Worm (Caenorhabditis elegans) whole organism, midembryonic: ENCODE results near the gene cpsf-1.

ENCODE experiments used
- T22C8.4 ChIP-seq: fragments of 200-800 bp; sonication (Bioruptor generic); IDR thresholded peaks from 2 replicates; pipeline ENCODE4 v1.3.6; 2022; ENCODE audit warnings: missing genetic modification characterization, missing compliant biosample characterization
- cog-1 ChIP-seq: sonication (generic microtip); optimal IDR thresholded peaks from 2 replicates; lab custom pipeline; 2016; ENCODE audit warnings: missing genetic modification characterization, missing compliant biosample characterization
- flt-1 ChIP-seq: fragments of 200-800 bp; sonication (Bioruptor generic); IDR thresholded peaks from 2 replicates; pipeline ENCODE4 v1.3.6; 2022; ENCODE audit warnings: missing genetic modification characterization, missing compliant biosample characterization
- klf-2 ChIP-seq: fragments of 200-800 bp; sonication (Bioruptor generic); conservative IDR thresholded peaks from 2 replicates; pipeline ENCODE4 v1.3.6; 2022; ENCODE audit warnings: missing genetic modification reagents, missing genetic modification characterization, missing compliant biosample characterization
- med-1 ChIP-seq: sonication (generic microtip); optimal IDR thresholded peaks from 2 replicates; lab custom pipeline; 2017; ENCODE audit warnings: missing genetic modification characterization, mild to moderate bottlenecking, missing compliant biosample characterization, antibody characterized with exemption, missing genetic modification reagents; ENCODE audit not compliant: insufficient read depth
- ref-1 ChIP-seq: fragments of 200-800 bp; sonication (Bioruptor generic); conservative IDR thresholded peaks from 2 replicates; pipeline ENCODE4 v1.3.6; 2022; ENCODE audit warnings: missing genetic modification reagents, missing genetic modification characterization, missing compliant biosample characterization
- tab-1 ChIP-seq: fragments of 200-800 bp; sonication (Bioruptor generic); IDR thresholded peaks from 2 replicates; pipeline ENCODE4 v1.3.6; 2022; ENCODE audit warnings: missing genetic modification characterization, missing compliant biosample characterization
- ztf-23 ChIP-seq: fragments of 200-800 bp; sonication (Bioruptor generic); IDR thresholded peaks from 2 replicates; pipeline ENCODE4 v1.3.6; 2022; ENCODE audit warnings: missing genetic modification reagents, missing genetic modification characterization, missing compliant biosample characterization
- ztf-29 ChIP-seq: fragments of 200-800 bp; sonication (Bioruptor generic); IDR thresholded peaks from 2 replicates; pipeline ENCODE4 v1.3.6; 2022; ENCODE audit warnings: missing genetic modification reagents, missing genetic modification characterization, missing compliant biosample characterization

Gene cpsf-1

DNA sequence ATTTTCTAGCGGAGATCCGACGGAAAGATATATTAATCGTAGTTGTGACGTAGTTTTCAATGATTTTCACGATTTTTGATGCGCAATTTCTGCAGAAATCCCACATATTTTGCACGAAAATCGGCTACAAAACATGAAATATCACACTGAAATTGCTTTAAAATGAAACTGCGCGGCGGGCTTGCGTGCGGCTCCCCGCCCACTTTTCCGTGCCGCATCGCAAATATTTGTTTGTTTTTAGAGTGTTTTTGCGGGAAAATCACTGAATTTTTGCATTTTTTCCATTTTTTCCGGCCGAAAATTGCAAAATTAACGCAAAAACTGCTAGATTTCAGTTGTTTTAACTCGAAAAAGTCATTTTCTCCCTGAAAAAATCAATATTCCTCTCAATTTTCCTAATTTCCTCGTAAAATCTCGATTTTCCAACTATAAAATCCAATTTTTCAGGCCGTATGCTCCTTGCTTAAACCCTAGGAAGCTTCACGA is 51.8 kb downstream of the cpsf-1 start, which contains the start of gene Y76B12C.6:
TSS of gene Y76B12C.6 (plus strand) at position 436 of the 486 bp plus-strand sequence.
- TF ChIP-seq cog-1 (tag; lab: Kevin White, UChicago) (peak; percentile 36), ref-1 (GFP tag; lab: Robert Waterston, UW) (0 out of 2 replicates have a peak, but pooled peaks have one; percentile 33), ztf-29 (GFP tag; lab: Robert Waterston, UW) (peak; percentile 56; the same call in 1 of the 2 replicates), ztf-23 (peak; percentile 74), tab-1 (GFP tag; lab: Robert Waterston, UW) (peak; percentile 65; the same call in 1 of the 2 replicates), flt-1 (GFP tag; lab: Robert Waterston, UW) (peak; percentile 79), med-1 (GFP tag; lab: Kevin White, UChicago) (peak; percentile 38), klf-2 (GFP tag; lab: Robert Waterston, UW) (0 out of 2 replicates have a peak, but pooled peaks have one; percentile 54), T22C8.4 (GFP tag; lab: Robert Waterston, UW) (0 out of 2 replicates have a peak, but pooled peaks have one; percentile 6)

DNA sequence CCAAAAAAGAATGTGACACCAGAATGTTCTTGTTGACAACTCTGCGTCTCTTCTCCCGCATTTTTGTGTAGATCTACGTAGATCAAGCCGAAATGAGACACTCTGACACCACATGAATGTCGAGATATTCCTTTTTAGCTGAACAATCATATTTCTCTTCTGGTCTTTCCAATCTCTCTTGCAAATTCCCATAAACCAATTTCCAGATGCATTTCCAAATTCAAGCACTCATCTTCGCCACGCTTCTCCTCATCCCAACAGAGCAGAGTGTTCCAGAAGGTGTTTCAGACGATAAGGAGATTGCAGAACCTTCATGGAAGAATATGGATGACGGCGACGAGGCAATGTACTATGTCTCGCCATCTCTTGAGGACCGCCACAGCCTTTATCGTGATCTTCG is 53.0 kb downstream of the cpsf-1 start, which contains the start of gene Y76B12C.8:
TSS of gene Y76B12C.8 (plus strand) at position 207 of the 400 bp plus-strand sequence.
- no peak for TF ChIP-seq cog-1 (tag; lab: Kevin White, UChicago)
- no peak for TF ChIP-seq ztf-23
- TF ChIP-seq T22C8.4 (GFP tag; lab: Robert Waterston, UW): no peak
- TF ChIP-seq ztf-29 (GFP tag; lab: Robert Waterston, UW): no peak
- TF ChIP-seq flt-1 (GFP tag; lab: Robert Waterston, UW): no peak
- TF ChIP-seq ref-1 (GFP tag; lab: Robert Waterston, UW): no peak
- no peak for TF ChIP-seq tab-1 (GFP tag; lab: Robert Waterston, UW)
- TF ChIP-seq med-1 (GFP tag; lab: Kevin White, UChicago): no peak
- no peak for TF ChIP-seq klf-2 (GFP tag; lab: Robert Waterston, UW)

DNA sequence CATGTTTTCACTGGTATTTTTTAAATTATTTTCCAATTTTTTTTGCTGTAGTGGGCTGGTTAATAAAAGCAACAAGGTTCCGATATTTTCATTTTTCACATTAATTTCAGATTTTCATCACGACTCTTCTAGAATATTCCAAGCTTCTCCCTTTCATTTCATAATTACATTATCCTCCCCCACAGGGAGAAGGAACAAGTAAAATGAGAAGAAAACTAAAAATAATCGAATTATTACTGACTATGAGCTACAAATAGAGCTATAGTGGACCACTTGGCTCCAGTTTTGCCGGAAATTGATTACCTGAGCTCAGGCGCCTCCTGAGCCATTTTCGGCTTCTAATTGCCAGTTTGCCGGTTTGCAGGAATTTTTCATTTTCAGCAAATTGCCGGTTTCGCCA is 57.2 kb downstream of the cpsf-1 start:
- TF ChIP-seq cog-1 (tag; lab: Kevin White, UChicago) (no peak), ztf-29 (GFP tag; lab: Robert Waterston, UW) (no peak), T22C8.4 (GFP tag; lab: Robert Waterston, UW) (no peak)

DNA sequence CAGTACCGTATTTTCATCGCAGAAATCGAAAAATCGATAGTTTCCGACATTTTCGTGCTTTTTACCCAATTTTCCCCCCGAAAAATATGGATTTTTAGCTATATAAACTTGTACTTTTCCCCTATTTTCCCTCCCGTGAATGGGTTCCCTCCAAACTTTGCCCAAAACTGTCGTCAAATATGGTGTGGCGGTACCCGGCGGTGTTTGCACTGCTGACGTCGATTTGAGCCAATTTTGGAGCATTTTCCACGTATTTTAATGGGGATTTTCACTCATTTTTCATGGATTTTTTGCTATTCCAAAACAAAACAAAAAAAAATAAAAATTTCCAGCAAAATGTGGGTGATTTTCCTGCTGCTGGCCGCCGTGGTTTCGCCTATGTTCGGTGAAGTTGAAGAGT is 59.4 kb downstream of the cpsf-1 start, which contains the start of gene Y76B12C.3:
TSS of gene Y76B12C.3 (plus strand) at position 334 of the 400 bp plus-strand sequence.
- no peak for TF ChIP-seq tab-1 (GFP tag; lab: Robert Waterston, UW)
- no peak for TF ChIP-seq med-1 (GFP tag; lab: Kevin White, UChicago)
- no peak for TF ChIP-seq ztf-29 (GFP tag; lab: Robert Waterston, UW)
- no peak for TF ChIP-seq ref-1 (GFP tag; lab: Robert Waterston, UW)
- TF ChIP-seq flt-1 (GFP tag; lab: Robert Waterston, UW): no peak
- no peak for TF ChIP-seq ztf-23
- no peak for TF ChIP-seq T22C8.4 (GFP tag; lab: Robert Waterston, UW)
- TF ChIP-seq cog-1 (tag; lab: Kevin White, UChicago): no peak
- no peak for TF ChIP-seq klf-2 (GFP tag; lab: Robert Waterston, UW)

DNA sequence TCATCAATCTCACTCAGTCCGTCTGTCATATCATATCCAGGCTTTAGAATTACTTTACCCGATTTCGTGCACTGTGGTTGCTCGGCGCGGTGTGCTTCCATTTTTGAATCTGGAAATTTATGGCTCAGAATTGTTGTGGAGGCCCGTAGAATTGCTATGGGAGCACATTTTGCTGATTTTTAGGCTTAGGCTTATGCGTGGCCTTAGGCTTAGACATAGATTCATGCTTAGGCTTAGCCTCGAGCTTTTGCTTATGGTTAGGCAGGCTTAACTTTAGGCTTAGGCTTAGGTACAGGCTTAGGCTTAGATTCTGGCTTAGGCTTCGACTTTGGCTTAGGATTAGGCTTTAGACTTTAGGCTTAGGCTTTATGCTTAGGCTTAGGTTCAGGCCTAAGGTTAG is 60.5 kb downstream of the cpsf-1 start, which contains the start of gene Y76B12C.4:
TSS of gene Y76B12C.4 (minus strand) at position 101 of the 400 bp plus-strand sequence.
- no peak for TF ChIP-seq med-1 (GFP tag; lab: Kevin White, UChicago)
- no peak for TF ChIP-seq cog-1 (tag; lab: Kevin White, UChicago)
- no peak for TF ChIP-seq T22C8.4 (GFP tag; lab: Robert Waterston, UW)
- TF ChIP-seq ztf-23: no peak
- TF ChIP-seq ztf-29 (GFP tag; lab: Robert Waterston, UW): no peak
- TF ChIP-seq ref-1 (GFP tag; lab: Robert Waterston, UW): no peak
- no peak for TF ChIP-seq flt-1 (GFP tag; lab: Robert Waterston, UW)
- TF ChIP-seq tab-1 (GFP tag; lab: Robert Waterston, UW): no peak
- TF ChIP-seq klf-2 (GFP tag; lab: Robert Waterston, UW): no peak

DNA sequence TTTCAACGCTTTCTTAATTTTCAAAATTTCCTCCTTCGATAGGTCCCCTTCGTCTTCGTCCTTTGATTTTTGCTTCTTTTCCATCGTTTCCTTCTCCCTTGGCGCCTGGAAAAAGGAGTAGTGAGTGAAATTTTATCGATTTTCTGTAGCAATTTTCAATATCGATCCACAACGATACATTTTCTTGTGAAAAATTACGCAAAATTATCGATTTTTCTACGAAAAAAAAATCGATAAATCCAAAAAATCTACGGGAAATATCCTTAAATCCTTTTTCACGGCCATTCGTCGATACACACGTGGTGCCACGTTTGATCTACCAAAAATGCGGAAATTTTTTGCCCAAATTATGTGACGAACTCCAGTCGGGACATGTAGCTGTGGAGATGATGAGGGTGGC is 61.7 kb downstream of the cpsf-1 start:
- TF ChIP-seq flt-1 (GFP tag; lab: Robert Waterston, UW) (no peak), T22C8.4 (GFP tag; lab: Robert Waterston, UW) (peak; percentile 71)

DNA sequence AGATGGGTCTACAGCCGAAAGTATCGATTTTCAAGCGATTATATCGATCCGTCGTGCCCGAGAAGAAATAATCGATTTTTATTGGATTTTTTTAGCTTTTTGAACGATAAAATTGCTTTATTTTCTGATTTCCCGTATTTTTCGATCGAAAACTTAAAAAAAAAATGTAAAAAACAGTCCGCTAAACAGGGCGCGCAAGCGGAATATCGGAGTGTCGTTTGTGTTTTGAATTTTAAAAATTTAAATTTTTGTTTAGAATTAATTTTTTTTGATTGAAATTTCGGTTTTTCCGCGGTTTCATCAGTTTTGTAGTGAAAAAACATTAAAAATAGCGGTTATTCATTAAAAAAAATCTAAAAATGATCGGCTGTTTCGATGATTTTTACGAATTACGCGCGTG is 62.6 kb downstream of the cpsf-1 start:
- no peak for TF ChIP-seq ztf-29 (GFP tag; lab: Robert Waterston, UW)
- no peak for TF ChIP-seq tab-1 (GFP tag; lab: Robert Waterston, UW)
- no peak for TF ChIP-seq ref-1 (GFP tag; lab: Robert Waterston, UW)
- no peak for TF ChIP-seq T22C8.4 (GFP tag; lab: Robert Waterston, UW)
- TF ChIP-seq ztf-23: no peak
- no peak for TF ChIP-seq flt-1 (GFP tag; lab: Robert Waterston, UW)
- no peak for TF ChIP-seq klf-2 (GFP tag; lab: Robert Waterston, UW)
- no peak for TF ChIP-seq med-1 (GFP tag; lab: Kevin White, UChicago)
- no peak for TF ChIP-seq cog-1 (tag; lab: Kevin White, UChicago)

DNA sequence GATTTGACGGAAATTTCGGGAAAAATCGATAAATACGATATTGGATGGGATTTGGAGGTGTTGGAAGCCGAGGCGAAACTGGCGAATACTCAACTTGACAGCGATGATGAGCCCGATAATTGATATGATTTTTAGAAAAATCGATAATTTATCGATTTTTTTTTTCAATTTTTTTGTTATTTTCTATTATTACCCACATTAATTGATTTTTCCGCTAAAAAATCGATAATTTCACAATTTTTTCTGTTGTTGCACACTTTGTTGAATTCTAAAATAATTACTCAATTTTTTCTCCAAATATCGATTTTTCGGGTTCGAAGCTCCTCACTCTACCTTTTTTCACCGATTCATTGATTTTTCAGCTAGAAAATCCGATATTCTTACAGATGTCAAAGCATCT is 63.4 kb downstream of the cpsf-1 start, which contains the start of gene Y48A5A.3:
TSS of gene Y48A5A.3 (plus strand) at position 385 of the 400 bp plus-strand sequence.
- TF ChIP-seq T22C8.4 (GFP tag; lab: Robert Waterston, UW) (peak; percentile 74), med-1 (GFP tag; lab: Kevin White, UChicago) (no peak)

DNA sequence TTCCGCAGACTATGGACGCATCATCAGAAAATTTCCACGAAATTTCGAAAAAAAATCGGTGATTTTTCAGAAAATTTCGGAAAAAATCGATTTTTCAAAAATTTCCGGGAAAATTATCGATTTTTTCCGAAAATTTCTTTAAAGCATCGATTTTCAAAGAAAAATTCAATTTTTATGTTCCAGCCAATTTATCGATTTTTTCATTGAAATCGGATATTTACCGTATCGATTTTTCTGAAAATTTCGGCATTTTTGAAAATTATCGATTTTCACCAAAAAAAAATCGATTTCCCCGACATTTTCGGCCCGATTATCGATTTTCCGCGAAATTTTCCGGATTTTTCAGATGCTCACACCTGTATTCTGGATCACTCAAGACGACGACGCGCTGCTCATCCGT is 67.7 kb downstream of the cpsf-1 start, which contains the start of gene Y48A5A.1:
TSS of gene Y48A5A.1 (plus strand) at position 347 of the 400 bp plus-strand sequence.
- TF ChIP-seq cog-1 (tag; lab: Kevin White, UChicago) (no peak), T22C8.4 (GFP tag; lab: Robert Waterston, UW) (peak; percentile 77), klf-2 (GFP tag; lab: Robert Waterston, UW) (no peak), ref-1 (GFP tag; lab: Robert Waterston, UW) (no peak), tab-1 (GFP tag; lab: Robert Waterston, UW) (no peak)
